Worm (Caenorhabditis elegans) whole organism, L4 larva: ENCODE data around the gene ZK757.2.

Experiments
- Y5F2A.4 ChIP-seq: fragments of 200-800 bp; sonication (Bioruptor generic); optimal IDR thresholded peaks from 2 replicates; lab custom pipeline; 2018; ENCODE audit warnings: mild to moderate bottlenecking, missing genetic modification characterization, missing compliant biosample characterization
- aly-2 ChIP-seq: sonication (generic microtip); optimal IDR thresholded peaks from 2 replicates; lab custom pipeline; 2018; ENCODE audit warnings: missing biosample characterization, missing genetic modification characterization
- ceh-20 ChIP-seq: fragments of 200-800 bp; sonication (Bioruptor generic); IDR thresholded peaks from 2 replicates; pipeline ENCODE4 v1.3.6; 2022; ENCODE audit warnings: missing genetic modification reagents, missing genetic modification characterization, missing compliant biosample characterization
- daf-16 ChIP-seq, 3 experiments: sonication (generic microtip); optimal IDR thresholded peaks; 2 replicates each; lab custom pipeline; 2016 to 2017; ENCODE audit warnings: missing genetic modification characterization in 3 of 3, missing genetic modification reagents in 3 of 3, mild to moderate bottlenecking in 2 of 3, missing compliant biosample characterization in 2 of 3, missing biosample characterization in 1 of 3, moderate library complexity in 1 of 3
- dmd-8 ChIP-seq: fragments of 200-800 bp; sonication (Bioruptor generic); IDR thresholded peaks from 2 replicates; pipeline ENCODE4 v1.3.6; 2022; ENCODE audit warnings: missing genetic modification characterization, missing compliant biosample characterization
- hlh-11 ChIP-seq: fragments of 200-800 bp; sonication (Bioruptor generic); optimal IDR thresholded peaks from 2 replicates; lab custom pipeline; 2018; ENCODE audit warnings: mild to moderate bottlenecking, missing genetic modification characterization, missing compliant biosample characterization
- mdl-1 ChIP-seq, 2 experiments: fragments of 150-350 bp in 1 of 2; sonication (generic microtip) in 1 of 2; optimal IDR thresholded peaks; 2 replicates each; lab custom pipeline; 2014 to 2017; ENCODE audit warnings: missing biosample characterization in 2 of 2, missing genetic modification characterization in 2 of 2
- nhr-10 ChIP-seq: fragments of 150-350 bp; optimal IDR thresholded peaks from 2 replicates; lab custom pipeline; 2014; ENCODE audit warnings: missing biosample characterization, missing genetic modification characterization
- nhr-28 ChIP-seq: fragments of 150-350 bp; optimal IDR thresholded peaks from 2 replicates; lab custom pipeline; 2014; ENCODE audit warnings: missing biosample characterization, missing genetic modification characterization
- nhr-6 ChIP-seq: fragments of 150-350 bp; optimal IDR thresholded peaks from 2 replicates; lab custom pipeline; 2014; ENCODE audit warnings: missing biosample characterization, missing genetic modification characterization
- snpc-4 ChIP-seq: fragments of 150-350 bp; optimal IDR thresholded peaks from 2 replicates; lab custom pipeline; 2014; ENCODE audit warnings: missing biosample characterization, missing genetic modification characterization
- unc-62 ChIP-seq, 3 experiments: fragments of 150-350 bp in 1 of 3; sonication (generic microtip); optimal IDR thresholded peaks in 2 of 3; peaks in 1 of 3; 1 replicate in 1 of 3; 2 replicates in 2 of 3; lab custom pipeline; 2014 to 2017; ENCODE audit warnings: missing biosample characterization in 3 of 3, missing genetic modification characterization in 3 of 3, missing genetic modification reagents in 3 of 3, missing genotype in 1 of 3
- zip-2 ChIP-seq: fragments of 150-350 bp; optimal IDR thresholded peaks from 2 replicates; lab custom pipeline; 2014; ENCODE audit warnings: missing biosample characterization, missing genetic modification characterization
- ztf-11 ChIP-seq: fragments of 150-350 bp; optimal IDR thresholded peaks from 2 replicates; lab custom pipeline; 2014; ENCODE audit warnings: missing biosample characterization, missing genetic modification characterization

- TF ChIP-seq nhr-10 (tag; lab: Kevin White, UChicago): no peak
- TF ChIP-seq ztf-11: no peak
- TF ChIP-seq Y5F2A.4 (GFP tag; lab: Kevin White, UChicago): no peak
- no peak for TF ChIP-seq ceh-20
- peak; percentile 34 for TF ChIP-seq hlh-11 (tag; lab: Kevin White, UChicago)
- TF ChIP-seq nhr-28 (tag; lab: Kevin White, UChicago): peak; percentile 0
- no peak for TF ChIP-seq snpc-4 (tag; lab: Kevin White, UChicago)
- no peak for TF ChIP-seq aly-2 (tag; lab: Kevin White, UChicago)
- no peak for TF ChIP-seq mdl-1 (tag; optimal IDR thresholded peaks at IDR 0.05; lab: Kevin White, UChicago)
- no peak for TF ChIP-seq unc-62 (GFP tag; optimal IDR thresholded peaks at IDR 0.05 in 1 of 2; lab: Kevin White, UChicago)
- TF ChIP-seq unc-62 (tag; optimal IDR thresholded peaks at IDR 0.05; lab: Kevin White, UChicago): no peak
- no peak for TF ChIP-seq dmd-8 (GFP tag; lab: Robert Waterston, UW)
- TF ChIP-seq zip-2 (tag; lab: Kevin White, UChicago): no peak
- no peak for TF ChIP-seq daf-16 (GFP tag; optimal IDR thresholded peaks at IDR 0.05; lab: Kevin White, UChicago)
- TF ChIP-seq daf-16 (tag; optimal IDR thresholded peaks at IDR 0.05; lab: Kevin White, UChicago): peak; percentile 48
- TF ChIP-seq nhr-6 (tag; lab: Kevin White, UChicago): no peak
Observed at ce11 chrIII:9912998-9913397, 34.3 kb upstream of the ZK757.2 start.
